Fruit fly (Drosophila melanogaster): ENCODE data around the gene CG44038.

CG44038 gene

dm6 chr3R:12280729-12281342, 20.1 kb downstream of the CG44038 start (continued):
- peak; percentile 41; the same call in 1 of the 2 replicates for TF ChIP-seq chm (GFP tag; IDR thresholded peaks at IDR 0.05)
- peak; percentile 70 for TF ChIP-seq vvl (GFP tag; IDR thresholded peaks at IDR 0.05)
- peak; percentile 84 for TF ChIP-seq crol (GFP tag; IDR thresholded peaks at IDR 0.05)
- TF ChIP-seq CG17385 (GFP tag; optimal IDR thresholded peaks at IDR 0.05), result peak; percentile 11
- no peak for TF ChIP-seq gro (GFP tag; optimal IDR thresholded peaks at IDR 0.05)
- peak; percentile 37 for TF ChIP-seq HmgD (GFP tag; optimal IDR thresholded peaks at IDR 0.05)
- TF ChIP-seq ci (GFP tag; IDR thresholded peaks at IDR 0.05), result peak; percentile 22; the same call in 1 of the 3 replicates
- TF ChIP-seq CG8089 (GFP tag; optimal IDR thresholded peaks at IDR 0.05), result no peak
- peak; percentile 70; the same call in 2 of the 3 replicates for TF ChIP-seq CG6791 (GFP tag; IDR thresholded peaks at IDR 0.05; ENCODE audit: partially characterized antibody)
- TF ChIP-seq Atf-2 (GFP tag; optimal IDR thresholded peaks at IDR 0.05), result no peak
- TF ChIP-seq CG8281 (tag; optimal IDR thresholded peaks at IDR 0.05), result no peak
- TF ChIP-seq CG17328 (GFP tag; IDR thresholded peaks at IDR 0.05), result 0 out of 2 replicates have a peak, but pooled peaks have one; percentile 7
- TF ChIP-seq CG10321 (GFP tag; IDR thresholded peaks at IDR 0.05), result peak; percentile 96
- peak; percentile 68; the same call in 1 of the 2 replicates for TF ChIP-seq CG13287 (GFP tag; IDR thresholded peaks at IDR 0.05; ENCODE audit: partially characterized antibody)
- peak; percentile 96 for TF ChIP-seq Deaf1 (tag; optimal IDR thresholded peaks at IDR 0.05)
- peak; percentile 89 for TF ChIP-seq bbx (GFP tag; IDR thresholded peaks at IDR 0.05; ENCODE audit: partially characterized antibody)
- TF ChIP-seq CG8478 (optimal IDR thresholded peaks at IDR 0.05), result peak; percentile 96
- TF ChIP-seq seq (GFP tag; IDR thresholded peaks at IDR 0.05), result peak; percentile 94
- TF ChIP-seq CG7963 (GFP tag; IDR thresholded peaks at IDR 0.05; ENCODE audit: partially characterized antibody), result peak; percentile 52; the same call in 2 of the 3 replicates
- TF ChIP-seq CG32532 (GFP tag; IDR thresholded peaks at IDR 0.05), result peak; percentile 48; the same call in 1 of the 2 replicates
- no peak for TF ChIP-seq CG5245 (GFP tag; optimal IDR thresholded peaks at IDR 0.05)
- peak; percentile 20; the same call in 1 of the 2 replicates for TF ChIP-seq CG32767 (GFP tag; IDR thresholded peaks at IDR 0.05)
- 0 out of 3 replicates have a peak, but pooled peaks have one; percentile 50 for TF ChIP-seq CG14860 (GFP tag; IDR thresholded peaks at IDR 0.05; ENCODE audit: partially characterized antibody)
- no peak for TF ChIP-seq mam (GFP tag; optimal IDR thresholded peaks at IDR 0.05)
- TF ChIP-seq ftz-f1 (GFP tag; optimal IDR thresholded peaks at IDR 0.05), result peak; percentile 93
- peak; percentile 44; the same call in 2 of the 3 replicates for TF ChIP-seq knrl (GFP tag; IDR thresholded peaks at IDR 0.05; ENCODE audit: partially characterized antibody)
- TF ChIP-seq CG33557 (GFP tag; optimal IDR thresholded peaks at IDR 0.05), result no peak
- peak; percentile 81 for TF ChIP-seq CG18011 (GFP tag; optimal IDR thresholded peaks at IDR 0.05)
- TF ChIP-seq insv (GFP tag; optimal IDR thresholded peaks at IDR 0.05), result peak; percentile 80 to 96
- no peak for TF ChIP-seq sisA (GFP tag; IDR thresholded peaks at IDR 0.05)
- TF ChIP-seq CG15479 (GFP tag; optimal IDR thresholded peaks at IDR 0.05), result peak; percentile 3
- TF ChIP-seq Stat92E (GFP tag; optimal IDR thresholded peaks at IDR 0.05), result no peak
- TF ChIP-seq chif (GFP tag; optimal IDR thresholded peaks at IDR 0.05), result no peak
- peak; percentile 6 for TF ChIP-seq CG10543 (GFP tag; optimal IDR thresholded peaks at IDR 0.05)
- peak; percentile 49; the same call in 1 of the 4 replicates for TF ChIP-seq Dll (GFP tag; IDR thresholded peaks at IDR 0.05; ENCODE audit: partially characterized antibody)
- peak; percentile 1 for TF ChIP-seq pros (GFP tag; optimal IDR thresholded peaks at IDR 0.05)
- TF ChIP-seq CG8359 (GFP tag; optimal IDR thresholded peaks at IDR 0.05; ENCODE audit: borderline replicate concordance), result no peak
- TF ChIP-seq amos (GFP tag; IDR thresholded peaks at IDR 0.05; ENCODE audit: partially characterized antibody), result peak; percentile 71; the same call in 1 of the 2 replicates
- peak; percentile 88 for TF ChIP-seq Jarid2 (GFP tag; optimal IDR thresholded peaks at IDR 0.05)
- peak; percentile 67 for TF ChIP-seq CG5180 (GFP tag; optimal IDR thresholded peaks at IDR 0.05)
- TF ChIP-seq z (GFP tag; IDR thresholded peaks at IDR 0.05), result peak; percentile 100
- TF ChIP-seq Trl (optimal IDR thresholded peaks at IDR 0.05), result peak; percentile 81 to 82
- TF ChIP-seq Trl (GFP tag; optimal IDR thresholded peaks at IDR 0.05), result peak; percentile 22
- TF ChIP-seq D (optimal IDR thresholded peaks at IDR 0.05), result peak; percentile 4
- TF ChIP-seq D (GFP tag; optimal IDR thresholded peaks at IDR 0.05), result no peak
- TF ChIP-seq kah (GFP tag; optimal IDR thresholded peaks at IDR 0.05), result no peak
- peak; percentile 6 for TF ChIP-seq nom (GFP tag; optimal IDR thresholded peaks at IDR 0.05)
- no peak for TF ChIP-seq Antp (GFP tag; optimal IDR thresholded peaks at IDR 0.05)

Data from whole organism, embryonic.